Worm (Caenorhabditis elegans) whole organism, L4 larva: ENCODE measurements around the gene F27C8.3.

Experiments used
- F10B5.3 ChIP-seq: sonication (generic microtip); optimal IDR thresholded peaks from 2 replicates; lab custom pipeline; 2016; ENCODE audit warnings: mild to moderate bottlenecking, missing genetic modification characterization, missing compliant biosample characterization
- F44E2.7 ChIP-seq: fragments of 200-800 bp; sonication (Bioruptor generic); IDR thresholded peaks from 2 replicates; pipeline ENCODE4 v2.1.2; 2022; ENCODE audit warnings: missing genetic modification characterization, missing compliant biosample characterization
- T20F7.1 ChIP-seq: fragments of 200-800 bp; sonication (Bioruptor generic); optimal IDR thresholded peaks from 2 replicates; lab custom pipeline; 2018; ENCODE audit warnings: mild to moderate bottlenecking, missing genetic modification characterization, missing compliant biosample characterization
- Y48G9A.11 ChIP-seq: fragments of 200-800 bp; sonication (Bioruptor generic); IDR thresholded peaks from 2 replicates; pipeline ENCODE4 v1.3.6; 2022; ENCODE audit warnings: missing genetic modification reagents, missing genetic modification characterization, missing compliant biosample characterization
- Y75B8A.6 ChIP-seq: fragments of 200-800 bp; sonication (Bioruptor generic); IDR thresholded peaks from 2 replicates; pipeline ENCODE4 v1.3.6; 2022; ENCODE audit warnings: missing genetic modification reagents, missing genetic modification characterization, missing compliant biosample characterization
- ZK546.5 ChIP-seq, 2 experiments: sonication (generic microtip); optimal IDR thresholded peaks; 2 replicates each; lab custom pipeline; 2017; ENCODE audit warnings: missing biosample characterization in 2 of 2, missing genetic modification characterization in 2 of 2
- aha-1 ChIP-seq: fragments of 150-350 bp; peaks from one replicate; lab custom pipeline; 2014; ENCODE audit warnings: missing biosample characterization, missing genetic modification characterization
- ama-1 ChIP-seq: fragments of 150-350 bp; optimal IDR thresholded peaks from 2 replicates; lab custom pipeline; 2014; ENCODE audit warnings: inconsistent platforms, mixed read lengths
- arid-1 ChIP-seq: fragments of 200-800 bp; sonication (Bioruptor generic); conservative IDR thresholded peaks from 2 replicates; pipeline ENCODE4 v1.3.6; 2022; ENCODE audit warnings: missing genetic modification reagents, missing genetic modification characterization, missing compliant biosample characterization
- ceh-20 ChIP-seq: fragments of 200-800 bp; sonication (Bioruptor generic); IDR thresholded peaks from 2 replicates; pipeline ENCODE4 v1.3.6; 2022; ENCODE audit warnings: missing genetic modification reagents, missing genetic modification characterization, missing compliant biosample characterization
- ceh-32 ChIP-seq: sonication (generic microtip); optimal IDR thresholded peaks from 2 replicates; lab custom pipeline; 2016; ENCODE audit warnings: mild to moderate bottlenecking, missing genetic modification characterization, missing compliant biosample characterization; ENCODE audit not compliant: poor library complexity
- ctbp-1 ChIP-seq: fragments of 200-800 bp; sonication (Bioruptor generic); IDR thresholded peaks from 2 replicates; pipeline ENCODE4 v1.3.6; 2022; ENCODE audit warnings: missing genetic modification reagents, missing genetic modification characterization, missing compliant biosample characterization
- dmd-6 ChIP-seq: fragments of 200-800 bp; sonication (Bioruptor generic); IDR thresholded peaks from 2 replicates; pipeline ENCODE4 v1.3.6; 2022; ENCODE audit warnings: missing genetic modification reagents, missing genetic modification characterization, missing compliant biosample characterization
- dmd-8 ChIP-seq: fragments of 200-800 bp; sonication (Bioruptor generic); IDR thresholded peaks from 2 replicates; pipeline ENCODE4 v1.3.6; 2022; ENCODE audit warnings: missing genetic modification characterization, missing compliant biosample characterization
- dpl-1 ChIP-seq: fragments of 150-350 bp; optimal IDR thresholded peaks from 2 replicates; lab custom pipeline; 2014; ENCODE audit warnings: missing biosample characterization, missing genetic modification reagents, missing genetic modification characterization
- duxl-1 ChIP-seq: sonication (generic microtip); optimal IDR thresholded peaks from 2 replicates; lab custom pipeline; 2016; ENCODE audit warnings: mild to moderate bottlenecking, missing genetic modification characterization, moderate library complexity, missing compliant biosample characterization; ENCODE audit not compliant: poor library complexity
- dve-1 ChIP-seq: sonication (generic microtip); optimal IDR thresholded peaks from 2 replicates; lab custom pipeline; 2017; ENCODE audit warnings: antibody characterized with exemption, mild to moderate bottlenecking, missing genetic modification characterization, missing compliant biosample characterization; ENCODE audit not compliant: insufficient read depth
- egl-27 ChIP-seq: sonication (generic microtip); optimal IDR thresholded peaks from 3 replicates; lab custom pipeline; 2017; ENCODE audit warnings: missing biosample characterization, missing genetic modification reagents, missing genetic modification characterization
- egl-43 ChIP-seq: fragments of 200-800 bp; sonication (Bioruptor generic); IDR thresholded peaks from 2 replicates; pipeline ENCODE4 v1.3.6; 2022; ENCODE audit warnings: missing genetic modification reagents, missing genetic modification characterization, missing compliant biosample characterization
- fkh-10 ChIP-seq: fragments of 150-350 bp; optimal IDR thresholded peaks from 2 replicates; lab custom pipeline; 2014; ENCODE audit warnings: missing biosample characterization, missing genetic modification reagents, missing genetic modification characterization
- fos-1 ChIP-seq: fragments of 150-350 bp; optimal IDR thresholded peaks from 2 replicates; lab custom pipeline; 2014; ENCODE audit warnings: missing biosample characterization, missing genetic modification characterization
- lim-7 ChIP-seq: fragments of 200-800 bp; sonication (Bioruptor generic); IDR thresholded peaks from 2 replicates; pipeline ENCODE4 v1.3.6; 2022; ENCODE audit warnings: missing genetic modification characterization, missing compliant biosample characterization
- lin-13 ChIP-seq: fragments of 150-350 bp; optimal IDR thresholded peaks from 2 replicates; lab custom pipeline; 2014; ENCODE audit warnings: missing biosample characterization, missing genetic modification reagents, missing genetic modification characterization
- lin-15B ChIP-seq: fragments of 150-350 bp; sonication (generic microtip); optimal IDR thresholded peaks from 3 replicates; lab custom pipeline; 2014; ENCODE audit warnings: missing biosample characterization, missing genetic modification characterization
- lin-29 ChIP-seq: fragments of 200-800 bp; sonication (Bioruptor generic); IDR thresholded peaks from 2 replicates; pipeline ENCODE4 v1.3.6; 2022; ENCODE audit warnings: missing genetic modification reagents, missing genetic modification characterization, missing compliant biosample characterization
- lin-38 ChIP-seq: fragments of 200-800 bp; sonication (Bioruptor generic); IDR thresholded peaks from 2 replicates; pipeline ENCODE4 v1.3.6; 2022; ENCODE audit warnings: missing genetic modification reagents, missing genetic modification characterization, missing compliant biosample characterization
- lin-39 ChIP-seq: fragments of 150-350 bp; optimal IDR thresholded peaks from 2 replicates; lab custom pipeline; 2014; ENCODE audit warnings: missing biosample characterization, missing genetic modification reagents, missing genetic modification characterization
- mdt-29 ChIP-seq: fragments of 200-800 bp; sonication (Bioruptor generic); IDR thresholded peaks from 2 replicates; pipeline ENCODE4 v1.3.6; 2022; ENCODE audit warnings: missing genetic modification reagents, missing genetic modification characterization, missing compliant biosample characterization
- mes-2 ChIP-seq: sonication (generic microtip); optimal IDR thresholded peaks from 2 replicates; lab custom pipeline; 2016; ENCODE audit warnings: missing genotype, mild to moderate bottlenecking, missing genetic modification characterization, missing compliant biosample characterization; ENCODE audit not compliant: poor library complexity, severe bottlenecking
- mxl-2 ChIP-seq: fragments of 200-800 bp; sonication (Bioruptor generic); conservative IDR thresholded peaks from 2 replicates; pipeline ENCODE4 v1.3.6; 2022; ENCODE audit warnings: missing genetic modification reagents, missing genetic modification characterization, missing compliant biosample characterization
- nhr-10 ChIP-seq: fragments of 150-350 bp; optimal IDR thresholded peaks from 2 replicates; lab custom pipeline; 2014; ENCODE audit warnings: missing biosample characterization, missing genetic modification characterization
- nhr-11 ChIP-seq: fragments of 150-350 bp; optimal IDR thresholded peaks from 2 replicates; lab custom pipeline; 2014; ENCODE audit warnings: missing biosample characterization, missing genetic modification characterization
- nhr-41 ChIP-seq: fragments of 200-800 bp; sonication (Bioruptor generic); IDR thresholded peaks from 2 replicates; pipeline ENCODE4 v1.3.6; 2022; ENCODE audit warnings: missing genetic modification reagents, missing genetic modification characterization, missing compliant biosample characterization
- pha-4 ChIP-seq, 2 experiments: fragments of 150-350 bp in 1 of 2; fragments of 200-800 bp in 1 of 2; sonication (Bioruptor generic) in 1 of 2; IDR thresholded peaks in 1 of 2; optimal IDR thresholded peaks in 1 of 2; 2 replicates each; pipeline versions ENCODE4 v1.3.6 to Lab custom; 2014 to 2022; ENCODE audit warnings: missing genetic modification characterization in 2 of 2, missing genetic modification reagents in 2 of 2, missing biosample characterization in 1 of 2, missing compliant biosample characterization in 1 of 2
- php-3 ChIP-seq: fragments of 200-800 bp; sonication (Bioruptor generic); IDR thresholded peaks from 2 replicates; pipeline ENCODE4 v1.3.6; 2022; ENCODE audit warnings: missing genetic modification reagents, missing genetic modification characterization, missing compliant biosample characterization
- snpc-1.2 ChIP-seq: fragments of 200-800 bp; sonication (Bioruptor generic); IDR thresholded peaks from 2 replicates; pipeline ENCODE4 v1.3.6; 2022; ENCODE audit warnings: missing genetic modification reagents, missing genetic modification characterization, missing compliant biosample characterization
- spr-3 ChIP-seq: fragments of 200-800 bp; sonication (Bioruptor generic); optimal IDR thresholded peaks from 2 replicates; lab custom pipeline; 2018; ENCODE audit warnings: mild to moderate bottlenecking, missing genetic modification characterization, missing compliant biosample characterization
- tag-97 ChIP-seq: fragments of 200-800 bp; sonication (Bioruptor generic); IDR thresholded peaks from 2 replicates; pipeline ENCODE4 v1.3.6; 2022; ENCODE audit warnings: missing genetic modification characterization, missing compliant biosample characterization
- unc-130 ChIP-seq: sonication (generic microtip); optimal IDR thresholded peaks from 2 replicates; lab custom pipeline; 2016; ENCODE audit warnings: missing genetic modification reagents, missing genetic modification characterization, missing compliant biosample characterization
- unc-62 ChIP-seq, 3 experiments: fragments of 150-350 bp in 1 of 3; sonication (generic microtip); optimal IDR thresholded peaks in 2 of 3; peaks in 1 of 3; 1 replicate in 1 of 3; 2 replicates in 2 of 3; lab custom pipeline; 2014 to 2017; ENCODE audit warnings: missing biosample characterization in 3 of 3, missing genetic modification characterization in 3 of 3, missing genetic modification reagents in 3 of 3, missing genotype in 1 of 3
- vab-7 ChIP-seq: fragments of 200-800 bp; sonication (Bioruptor generic); IDR thresholded peaks from 2 replicates; pipeline ENCODE4 v1.3.6; 2022; ENCODE audit warnings: missing genetic modification reagents, missing genetic modification characterization, missing compliant biosample characterization
- zfp-2 ChIP-seq: sonication (generic microtip); optimal IDR thresholded peaks from 2 replicates; lab custom pipeline; 2016; ENCODE audit warnings: mild to moderate bottlenecking, missing genetic modification characterization, missing compliant biosample characterization
- zip-11 ChIP-seq: fragments of 200-800 bp; sonication (Bioruptor generic); IDR thresholded peaks from 2 replicates; pipeline ENCODE4 v1.3.6; 2022; ENCODE audit warnings: missing genetic modification characterization, missing compliant biosample characterization
- ztf-11 ChIP-seq: fragments of 150-350 bp; optimal IDR thresholded peaks from 2 replicates; lab custom pipeline; 2014; ENCODE audit warnings: missing biosample characterization, missing genetic modification characterization

The F27C8.3 gene

DNA sequence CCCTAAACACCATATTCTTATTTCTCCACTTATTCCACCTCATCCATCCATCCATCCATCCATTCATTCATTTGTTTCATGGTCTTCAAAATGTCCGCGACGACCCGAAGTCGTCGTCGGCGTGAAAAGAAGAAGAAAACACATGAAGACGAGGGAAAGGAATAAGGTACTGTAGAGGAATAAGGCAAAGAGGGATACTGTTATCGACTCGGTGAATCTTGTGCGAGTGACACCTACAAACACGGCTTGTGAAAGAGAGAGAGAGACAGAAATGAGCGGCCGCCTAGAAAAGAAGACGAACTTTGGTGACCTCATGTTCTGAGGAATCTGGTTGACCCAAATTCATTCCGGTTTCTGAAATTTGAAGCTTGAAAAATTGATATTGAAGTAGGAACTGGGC lies 13.4 kb upstream of the F27C8.3 start:
- TF ChIP-seq mxl-2 (no peak), spr-3 (no peak), F44E2.7 (GFP tag; lab: Robert Waterston, UW) (no peak), unc-130 (GFP tag; lab: Kevin White, UChicago) (no peak), fos-1 (no peak), php-3 (no peak), egl-43 (GFP tag; lab: Robert Waterston, UW) (no peak), egl-27 (no peak), dmd-8 (GFP tag; lab: Robert Waterston, UW) (no peak), unc-62 (GFP tag; optimal IDR thresholded peaks at IDR 0.05 in 1 of 2; lab: Kevin White, UChicago) (no peak), unc-62 (tag; optimal IDR thresholded peaks at IDR 0.05; lab: Kevin White, UChicago) (no peak), lim-7 (no peak), lin-13 (no peak), ZK546.5 (tag; optimal IDR thresholded peaks at IDR 0.05; lab: Kevin White, UChicago) (no peak), zip-11 (GFP tag; lab: Robert Waterston, UW) (no peak), duxl-1 (no peak), T20F7.1 (GFP tag; lab: Kevin White, UChicago) (no peak), nhr-10 (tag; lab: Kevin White, UChicago) (no peak)

- TF ChIP-seq tag-97 (GFP tag; lab: Robert Waterston, UW): no peak
- no peak for TF ChIP-seq nhr-41 (GFP tag; lab: Robert Waterston, UW)
- TF ChIP-seq ztf-11: no peak
- TF ChIP-seq nhr-11: no peak
- no peak for TF ChIP-seq snpc-1.2 (GFP tag; lab: Robert Waterston, UW)
- TF ChIP-seq arid-1 (GFP tag; lab: Robert Waterston, UW): no peak
- no peak for TF ChIP-seq ceh-20
- TF ChIP-seq zfp-2: no peak
- no peak for TF ChIP-seq fkh-10
- no peak for TF ChIP-seq ceh-32 (tag; lab: Kevin White, UChicago)
- no peak for TF ChIP-seq dve-1 (tag; lab: Kevin White, UChicago)
- no peak for TF ChIP-seq F44E2.7 (GFP tag; lab: Robert Waterston, UW)
- TF ChIP-seq ctbp-1 (GFP tag; lab: Robert Waterston, UW): no peak
- TF ChIP-seq, all 104 proteins: peak for 0
Observed at ce11 chrIV:9607945-9608344, 12.3 kb upstream of the F27C8.3 start.

DNA sequence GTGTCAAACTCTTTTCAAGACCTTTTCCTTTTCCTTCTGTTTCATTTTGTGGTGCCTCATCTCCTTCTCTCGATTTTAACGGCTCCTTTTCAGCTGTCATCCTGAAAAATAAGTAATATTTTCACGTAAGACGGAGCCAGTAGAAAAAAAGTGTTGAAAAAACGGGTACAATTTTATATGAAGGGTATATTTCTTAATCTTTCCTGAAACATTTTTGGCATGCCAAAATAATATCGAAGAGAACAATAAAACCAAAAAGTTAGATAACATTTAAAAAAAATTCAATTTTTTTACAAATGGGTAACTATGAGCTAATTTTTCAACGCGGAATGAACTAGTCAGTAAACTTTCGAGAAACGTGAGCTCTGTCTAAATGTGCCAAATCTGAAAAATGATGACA lies 5.9 kb upstream of the F27C8.3 start, which contains the start of gene aat-1:
TSS of gene aat-1 (minus strand) at position 101 of the 400 bp plus-strand sequence.
- TF ChIP-seq dpl-1 (no peak), mes-2 (tag; lab: Kevin White, UChicago) (no peak), lin-38 (GFP tag; lab: Robert Waterston, UW) (no peak), mdt-29 (GFP tag; lab: Robert Waterston, UW) (no peak), ama-1 (lab: Kevin White, UChicago) (no peak), lin-29 (GFP tag; lab: Robert Waterston, UW) (no peak), dmd-6 (no peak), vab-7 (no peak), Y75B8A.6 (no peak), ztf-11 (no peak), Y48G9A.11 (GFP tag; lab: Robert Waterston, UW) (no peak), pha-4 (GFP tag; IDR thresholded peaks at IDR 0.05; lab: Robert Waterston, UW) (no peak), pha-4 (tag; optimal IDR thresholded peaks at IDR 0.05; lab: Kevin White, UChicago) (no peak), aha-1 (no peak), F10B5.3 (tag; lab: Kevin White, UChicago) (no peak), ctbp-1 (GFP tag; lab: Robert Waterston, UW) (no peak), lin-15B (no peak), lin-39 (no peak), nhr-11 (no peak)
- TF ChIP-seq, all 104 proteins: peak for 0
